Worm (Caenorhabditis elegans): ENCODE measurements around the gene F18G5.6.

Gene F18G5.6

DNA sequence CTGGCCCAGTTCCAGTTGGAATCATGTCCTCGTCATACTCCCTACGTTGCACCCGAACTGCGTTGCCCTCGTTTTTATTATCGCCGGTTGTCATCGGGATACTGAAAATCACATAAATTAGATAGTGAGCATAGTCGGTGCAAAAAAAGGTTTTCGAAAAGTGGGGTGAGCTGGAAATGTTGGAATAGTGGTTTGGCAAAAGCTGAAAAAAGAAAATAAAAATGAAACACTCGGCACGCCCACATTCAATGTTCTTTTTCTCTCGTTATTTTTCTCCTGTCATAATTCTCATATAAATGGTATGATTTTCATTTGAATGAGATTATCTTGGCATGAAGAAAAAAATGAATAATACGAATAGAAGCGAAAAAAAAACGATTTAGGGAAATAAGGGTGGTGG lies at the start of gene F18G5.6:
F18G5.6 (minus strand) TSS at position 101 of the 400 bp plus-strand sequence.
- TF ChIP-seq unc-62 (GFP tag; optimal IDR thresholded peaks at IDR 0.05), result no peak

DNA sequence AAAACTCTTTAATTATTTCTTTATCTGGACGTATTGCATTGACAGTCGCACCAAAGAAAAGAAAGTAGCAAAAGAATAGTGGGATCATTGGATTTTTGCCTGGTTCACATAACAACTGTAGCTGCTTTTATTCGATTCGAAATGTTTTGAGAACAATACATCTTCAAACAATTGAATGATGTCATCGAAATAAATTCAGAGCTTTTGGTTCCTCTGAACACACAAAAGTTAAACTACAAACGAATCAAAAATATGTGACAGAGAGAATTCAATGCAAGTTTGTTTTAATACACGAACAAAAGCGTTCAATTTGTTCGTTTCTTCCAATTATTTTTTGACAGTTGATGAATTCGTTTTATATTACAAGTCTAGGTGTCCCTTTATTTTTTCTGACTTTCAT lies 47.1 kb upstream of the F18G5.6 start, which contains the start of gene H29C22.1:
H29C22.1 (minus strand) TSS at position 101 of the 400 bp plus-strand sequence.
- TF ChIP-seq unc-62 (GFP tag; optimal IDR thresholded peaks at IDR 0.05), result no peak

DNA sequence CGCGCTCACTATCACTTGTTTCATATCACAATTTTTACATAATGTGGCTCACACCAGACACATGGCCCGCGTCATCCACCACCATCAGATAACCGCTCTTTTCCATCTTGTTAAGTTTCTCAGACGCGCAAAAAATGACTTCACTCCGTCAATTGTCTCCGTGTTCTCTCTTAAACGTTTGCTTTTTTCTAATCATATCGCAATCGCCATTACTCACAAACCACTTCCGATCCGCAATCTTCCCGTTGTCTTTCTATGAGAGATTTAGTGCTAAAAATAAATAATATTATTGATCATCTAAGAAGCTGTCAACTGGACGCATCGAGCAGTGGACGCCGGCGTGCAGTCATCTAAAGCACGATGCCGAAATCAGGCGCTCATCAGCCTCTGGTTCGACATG lies 39.3 kb upstream of the F18G5.6 start, which contains the start of gene tmc-2:
tmc-2 (plus strand) TSS at position 301 of the 400 bp plus-strand sequence.
- TF ChIP-seq unc-62 (GFP tag; optimal IDR thresholded peaks at IDR 0.05), result no peak

DNA sequence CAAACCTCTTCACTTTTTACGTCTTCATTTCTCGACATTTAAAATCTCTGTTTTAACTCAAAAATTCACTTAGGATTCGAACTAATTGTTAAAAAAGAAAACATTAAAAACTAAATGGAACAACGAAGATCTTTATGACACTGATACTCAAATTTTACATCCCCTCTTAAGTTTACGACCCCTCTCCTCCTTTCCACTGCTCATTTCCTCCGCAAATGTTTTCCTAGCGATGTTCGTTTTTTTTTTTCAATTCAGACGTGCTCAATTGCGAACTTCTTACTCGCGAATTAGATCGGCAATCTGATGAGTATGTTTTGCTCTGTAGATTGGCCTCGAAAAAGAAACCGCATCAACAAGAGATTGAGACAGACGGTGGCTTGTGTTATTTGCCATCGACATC lies 38.6 kb upstream of the F18G5.6 start:
- no peak for TF ChIP-seq unc-62 (GFP tag; optimal IDR thresholded peaks at IDR 0.05)

DNA sequence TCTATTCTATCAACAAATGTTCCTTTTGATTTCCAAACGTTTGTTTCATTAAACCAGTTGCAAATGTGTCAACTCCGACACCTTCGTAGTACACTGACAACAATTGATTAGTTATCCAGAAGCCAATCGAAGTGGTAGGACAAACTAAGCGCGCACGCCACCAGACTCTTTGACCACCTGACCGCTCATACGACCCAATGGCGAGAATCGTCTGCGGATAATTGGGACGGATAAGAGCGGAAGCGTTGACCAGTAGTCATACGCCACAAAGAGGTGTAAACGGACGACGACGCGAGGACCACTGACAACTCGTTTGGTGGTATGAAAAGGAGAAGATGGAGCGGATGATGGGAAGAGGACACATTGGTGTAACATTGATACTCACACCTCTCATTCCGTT lies 36.2 kb upstream of the F18G5.6 start:
- no peak for TF ChIP-seq unc-62 (GFP tag; optimal IDR thresholded peaks at IDR 0.05)

DNA sequence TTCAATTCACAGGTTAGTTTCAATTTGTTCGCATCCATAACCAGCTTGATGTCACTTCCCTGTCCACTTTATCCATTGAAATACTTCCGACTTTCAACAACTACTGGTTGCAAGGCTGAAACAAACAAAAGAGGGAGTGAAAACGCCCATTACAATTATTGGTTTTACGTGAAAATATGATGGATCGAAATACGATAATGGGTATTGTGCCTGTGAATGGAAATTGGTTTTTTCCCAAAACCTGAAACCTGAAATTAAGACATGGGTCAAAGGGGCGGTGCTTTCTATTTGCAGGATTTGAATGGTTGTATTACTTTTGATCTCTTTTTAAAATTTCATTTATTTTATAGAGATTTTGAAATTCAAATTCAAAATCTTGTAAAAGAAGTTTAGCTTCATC lies 34.7 kb upstream of the F18G5.6 start, which contains the start of gene B0416.2:
B0416.2 (plus strand) TSS at position 301 of the 400 bp plus-strand sequence.
- TF ChIP-seq unc-62 (GFP tag; optimal IDR thresholded peaks at IDR 0.05), result no peak

DNA sequence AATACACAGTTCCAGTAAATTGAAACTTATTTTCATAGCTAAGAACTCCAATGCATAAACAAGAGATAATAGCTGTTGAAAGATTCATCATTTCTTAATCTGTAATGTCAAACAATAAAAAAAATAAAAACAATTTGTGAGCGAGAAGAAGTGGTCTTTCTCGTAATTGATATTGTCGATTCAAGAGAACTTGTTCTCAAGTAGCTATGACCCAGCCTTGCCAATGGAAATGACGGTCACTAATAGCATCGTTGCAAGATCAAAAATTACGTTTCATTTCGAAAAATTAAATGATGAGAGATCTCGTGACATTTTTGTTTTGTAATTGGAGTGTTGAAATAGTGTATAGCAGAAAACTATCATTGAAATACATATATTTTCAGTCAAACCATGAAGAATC lies 33.7 kb upstream of the F18G5.6 start, which contains the start of gene B0416.7:
B0416.7 (minus strand) TSS at position 101 of the 400 bp plus-strand sequence.
- no peak for TF ChIP-seq unc-62 (GFP tag; optimal IDR thresholded peaks at IDR 0.05)

DNA sequence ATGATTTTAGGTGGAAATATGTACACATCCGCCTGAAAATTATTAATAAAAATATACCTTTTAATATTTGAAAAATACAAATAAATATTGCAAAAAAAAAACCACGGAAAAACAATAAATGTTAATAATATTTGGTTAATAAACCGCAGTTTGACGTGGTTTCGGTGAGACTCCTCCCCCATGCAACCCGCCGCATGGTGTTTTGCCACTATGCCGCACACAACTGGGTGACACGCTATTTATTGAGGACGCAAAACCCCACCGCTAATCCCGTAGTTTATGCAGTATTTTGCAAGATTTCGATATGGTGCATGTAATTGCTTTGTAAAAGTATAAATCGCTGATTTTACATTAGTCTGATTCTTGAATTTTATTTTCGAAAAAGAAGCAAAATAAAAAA lies 32.5 kb upstream of the F18G5.6 start, which contains the start of gene gly-13:
gly-13 (minus strand) TSS at position 32 of the 400 bp plus-strand sequence.
- no peak for TF ChIP-seq unc-62 (GFP tag; optimal IDR thresholded peaks at IDR 0.05)

DNA sequence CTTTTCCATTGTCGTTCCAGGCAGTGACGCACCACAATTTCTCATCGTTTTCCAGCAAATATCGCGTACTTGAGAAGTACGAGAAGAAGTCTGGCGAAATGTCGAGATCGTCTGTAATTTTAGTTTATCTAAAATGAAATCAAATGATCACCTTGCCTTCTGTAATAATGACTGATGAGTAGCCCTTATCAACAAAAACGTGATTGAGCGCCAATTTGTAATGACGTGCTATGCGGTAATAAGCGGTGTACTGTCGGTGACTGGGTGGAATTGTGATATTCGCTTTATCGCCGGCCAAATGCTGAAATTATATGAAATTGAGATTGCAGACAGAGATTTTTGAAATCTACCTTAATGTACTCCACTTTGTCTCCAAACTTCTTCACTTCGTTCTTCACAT lies 31.3 kb upstream of the F18G5.6 start:
- TF ChIP-seq unc-62 (GFP tag; optimal IDR thresholded peaks at IDR 0.05), result no peak

DNA sequence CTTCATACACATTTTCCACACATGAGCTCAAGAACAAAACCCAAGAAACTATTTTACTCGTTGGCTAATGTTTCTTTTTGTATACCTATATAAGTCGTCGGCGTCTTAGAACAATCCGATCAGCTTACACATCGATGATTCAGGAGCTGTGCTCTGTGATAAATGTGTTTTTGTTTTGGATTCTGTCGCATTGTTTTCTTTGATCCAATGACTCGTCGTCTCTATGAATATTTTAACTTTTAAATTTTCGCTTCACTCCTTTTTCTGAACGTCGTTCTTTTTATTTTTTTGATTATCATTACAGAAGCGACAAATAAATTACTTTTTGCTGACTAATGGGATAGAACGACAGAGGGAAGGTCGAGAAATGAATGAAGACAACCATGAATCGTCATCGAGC lies 27.2 kb upstream of the F18G5.6 start, which contains the start of gene B0416.3:
B0416.3 (plus strand) TSS at position 301 of the 400 bp plus-strand sequence.
- TF ChIP-seq unc-62 (GFP tag; optimal IDR thresholded peaks at IDR 0.05), result no peak

DNA sequence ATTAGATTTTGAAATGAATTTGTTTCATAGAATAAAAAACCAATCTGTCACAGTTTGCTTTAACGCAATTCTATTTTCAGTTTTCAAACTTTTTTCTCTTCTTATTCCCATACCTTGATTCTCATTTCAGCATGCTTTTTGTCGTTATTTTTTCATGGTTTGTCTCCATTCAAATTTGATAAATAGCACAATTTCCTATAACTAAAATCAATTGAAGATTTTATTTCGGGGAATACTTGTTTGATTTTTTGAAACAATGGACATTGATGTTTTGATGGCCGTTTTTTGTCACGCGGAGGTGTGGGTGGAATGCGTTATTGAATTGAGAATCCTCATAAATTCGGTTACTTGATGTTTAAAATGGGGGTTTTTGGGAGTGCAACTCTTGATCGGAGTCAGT lies 18.9 kb upstream of the F18G5.6 start, which contains the start of gene B0416.11:
B0416.11 (minus strand) TSS at position 101 of the 400 bp plus-strand sequence.
- TF ChIP-seq unc-62 (GFP tag; optimal IDR thresholded peaks at IDR 0.05), result no peak

DNA sequence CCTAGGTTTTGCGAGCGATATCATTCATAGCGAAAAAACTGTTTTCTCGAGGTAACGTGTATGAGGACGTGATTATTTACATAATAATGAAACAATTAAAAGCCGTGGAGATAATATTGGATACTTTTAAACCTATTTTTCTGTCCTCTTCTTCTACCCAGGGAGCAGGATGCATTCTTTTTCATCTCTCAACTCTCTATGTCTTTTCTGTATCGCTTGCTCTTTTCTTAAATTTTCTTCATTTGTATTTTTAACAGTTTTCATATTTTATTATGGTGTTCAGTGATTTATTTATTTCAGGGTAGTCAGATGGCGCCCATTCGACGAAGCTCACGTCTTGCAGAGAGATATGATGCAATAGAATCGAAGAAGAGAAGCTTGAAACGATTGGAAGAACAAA lies 14.5 kb upstream of the F18G5.6 start, which contains the start of gene B0416.4:
B0416.4 (plus strand) TSS at position 301 of the 400 bp plus-strand sequence.
- no peak for TF ChIP-seq unc-62 (GFP tag; optimal IDR thresholded peaks at IDR 0.05)

DNA sequence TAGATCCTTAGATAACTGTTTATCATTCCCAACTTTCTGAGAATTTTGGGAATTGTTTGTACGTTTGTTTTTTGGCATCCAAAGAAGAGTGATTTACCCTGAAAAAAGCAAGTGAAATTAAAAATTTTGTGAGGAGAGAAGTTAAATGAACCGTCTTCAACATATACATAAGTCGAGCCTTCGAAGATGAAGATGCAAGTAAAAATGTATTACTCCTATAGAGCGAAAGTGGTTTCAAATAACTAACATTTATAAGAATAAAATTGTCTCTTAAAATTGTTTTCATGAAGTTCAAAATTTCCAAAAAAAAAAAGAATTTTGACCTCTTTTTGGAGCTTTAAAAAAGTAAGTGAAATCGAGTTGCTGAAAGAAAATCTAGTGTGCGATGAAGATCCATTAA lies 10.4 kb upstream of the F18G5.6 start, which contains the start of gene B0416.10:
B0416.10 (minus strand) TSS at position 101 of the 400 bp plus-strand sequence.
- TF ChIP-seq unc-62 (GFP tag; optimal IDR thresholded peaks at IDR 0.05), result no peak

DNA sequence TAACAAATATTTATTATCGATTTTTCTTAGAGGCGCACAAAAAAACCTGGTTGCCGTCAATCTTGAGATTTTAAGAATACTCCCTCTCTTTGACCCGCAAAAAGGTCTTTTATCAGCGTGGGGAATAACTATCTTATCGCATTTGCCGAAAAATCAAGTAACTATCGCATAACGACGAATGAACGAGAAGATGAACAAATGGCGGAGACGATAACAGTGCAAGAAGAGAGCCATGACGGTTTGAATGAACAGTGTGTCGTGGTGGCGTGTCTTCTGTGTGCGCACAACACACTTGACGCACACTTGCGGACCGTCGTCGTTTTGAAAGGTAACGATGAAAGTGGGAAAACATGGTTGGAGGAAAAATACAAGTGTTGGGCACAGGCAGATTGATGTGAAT lies 7.8 kb upstream of the F18G5.6 start:
- no peak for TF ChIP-seq unc-62 (GFP tag; optimal IDR thresholded peaks at IDR 0.05)

DNA sequence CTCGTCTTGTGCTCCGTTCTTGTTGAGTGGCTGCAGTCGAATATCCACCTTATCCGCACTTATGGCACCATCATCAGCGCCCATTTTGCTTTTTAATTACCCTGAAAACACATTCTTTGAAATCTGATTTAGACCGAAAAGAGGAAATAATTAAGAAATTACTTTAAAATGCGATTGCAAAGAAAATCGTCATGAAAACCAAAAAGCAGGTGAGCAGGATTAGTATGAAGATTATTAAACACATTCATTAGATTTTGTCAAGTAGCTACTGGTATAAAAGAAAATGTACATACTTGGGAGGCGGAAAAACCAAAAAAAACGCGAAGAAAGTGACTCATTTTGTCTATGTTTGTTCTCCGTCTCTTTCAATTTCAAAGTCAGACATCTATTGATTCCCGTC lies 6.6 kb upstream of the F18G5.6 start, which contains the start of gene B0416.5:
B0416.5 (minus strand) TSS at position 101 of the 400 bp plus-strand sequence.
- TF ChIP-seq unc-62 (GFP tag; optimal IDR thresholded peaks at IDR 0.05), result no peak

DNA sequence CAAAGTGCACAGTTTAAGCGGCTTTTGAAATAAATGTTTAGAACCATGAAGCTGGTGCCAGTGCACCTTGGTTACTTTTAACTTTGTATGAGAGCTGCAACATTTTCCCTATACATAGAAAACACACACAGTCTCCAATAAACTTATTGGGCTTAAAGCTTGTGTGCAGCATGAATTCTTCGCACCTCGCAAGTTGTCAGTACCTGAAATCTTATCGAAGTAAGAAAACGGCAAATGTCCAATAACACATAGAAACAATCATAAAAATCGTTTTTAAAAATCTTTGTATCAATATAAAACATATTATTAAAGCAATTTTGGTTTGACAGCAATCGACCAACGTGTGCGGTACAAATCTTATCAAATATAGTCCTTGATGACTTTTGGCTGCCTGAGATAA lies 4.2 kb upstream of the F18G5.6 start:
- TF ChIP-seq unc-62 (GFP tag; optimal IDR thresholded peaks at IDR 0.05), result no peak

DNA sequence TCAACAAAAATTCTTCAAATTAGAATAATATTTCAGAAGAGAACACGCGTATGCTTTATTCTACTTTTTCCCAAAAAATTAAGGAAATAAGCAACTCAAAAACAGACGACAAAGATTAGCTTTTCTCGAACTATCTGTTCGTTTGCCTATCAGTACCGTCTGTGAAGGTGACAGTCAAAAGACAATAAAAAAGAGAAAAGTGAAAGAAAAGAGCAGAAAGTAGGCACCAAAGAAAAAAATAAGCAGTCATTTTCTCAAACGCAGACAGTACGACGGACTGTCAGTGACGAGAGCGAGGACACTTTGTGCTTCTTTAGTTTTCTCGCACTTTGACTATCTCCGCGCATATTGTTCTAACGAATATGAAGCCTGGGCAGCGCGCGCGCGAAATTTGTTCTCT lies 2.4 kb upstream of the F18G5.6 start:
- TF ChIP-seq unc-62 (GFP tag; optimal IDR thresholded peaks at IDR 0.05), result no peak

Data from whole organism, dauer.